Worm (Caenorhabditis elegans) whole organism, L2 larva: ENCODE results near the gene M02F4.2.

Source experiments
- C34F6.9 ChIP-seq: fragments of 150-350 bp; optimal IDR thresholded peaks from 2 replicates; lab custom pipeline; 2014; ENCODE audit warnings: missing biosample characterization, missing genetic modification characterization
- F13H6.1 ChIP-seq: sonication (generic microtip); optimal IDR thresholded peaks from 2 replicates; lab custom pipeline; 2016; ENCODE audit warnings: missing genetic modification characterization, missing compliant biosample characterization
- R02D3.7 ChIP-seq: fragments of 150-350 bp; optimal IDR thresholded peaks from 2 replicates; lab custom pipeline; 2014; ENCODE audit warnings: missing biosample characterization, missing genetic modification characterization
- Y55F3AM.14 ChIP-seq: fragments of 200-800 bp; sonication (Bioruptor generic); optimal IDR thresholded peaks from 2 replicates; lab custom pipeline; 2018; ENCODE audit warnings: mild to moderate bottlenecking, missing genetic modification characterization, missing compliant biosample characterization
- ZK546.5 ChIP-seq: sonication (generic microtip); optimal IDR thresholded peaks from 2 replicates; lab custom pipeline; 2017; ENCODE audit warnings: missing biosample characterization, missing genetic modification characterization
- alr-1 ChIP-seq: fragments of 150-350 bp; optimal IDR thresholded peaks from 2 replicates; lab custom pipeline; 2014; ENCODE audit warnings: missing biosample characterization, missing genetic modification characterization
- ama-1 ChIP-seq: fragments of 150-350 bp; optimal IDR thresholded peaks from 2 replicates; lab custom pipeline; 2018; ENCODE audit warnings: inconsistent platforms
- ceh-16 ChIP-seq: fragments of 150-350 bp; optimal IDR thresholded peaks from 2 replicates; lab custom pipeline; 2014; ENCODE audit warnings: missing biosample characterization, missing genetic modification characterization
- ceh-82 ChIP-seq: fragments of 150-350 bp; optimal IDR thresholded peaks from 2 replicates; lab custom pipeline; 2014; ENCODE audit warnings: missing biosample characterization, missing genetic modification characterization
- crh-2 ChIP-seq: sonication (generic microtip); optimal IDR thresholded peaks from 2 replicates; lab custom pipeline; 2017; ENCODE audit warnings: missing biosample characterization, missing genetic modification characterization
- dmd-4 ChIP-seq: sonication (generic microtip); optimal IDR thresholded peaks from 2 replicates; lab custom pipeline; 2017; ENCODE audit warnings: missing biosample characterization, missing genetic modification characterization
- elt-1 ChIP-seq: fragments of 150-350 bp; optimal IDR thresholded peaks from 2 replicates; lab custom pipeline; 2014; ENCODE audit warnings: missing biosample characterization, missing genetic modification characterization
- elt-3 ChIP-seq: sonication (generic microtip); optimal IDR thresholded peaks from 2 replicates; lab custom pipeline; 2017; ENCODE audit warnings: missing biosample characterization, missing genetic modification characterization
- fos-1 ChIP-seq: fragments of 150-350 bp; optimal IDR thresholded peaks from 2 replicates; lab custom pipeline; 2014; ENCODE audit warnings: missing biosample characterization, missing genetic modification characterization
- gmeb-1 ChIP-seq: fragments of 150-350 bp; optimal IDR thresholded peaks from 2 replicates; lab custom pipeline; 2014; ENCODE audit warnings: missing biosample characterization, missing genetic modification characterization
- lin-11 ChIP-seq: fragments of 150-350 bp; sonication (generic microtip); optimal IDR thresholded peaks from 2 replicates; lab custom pipeline; 2014; ENCODE audit warnings: missing biosample characterization, missing genetic modification characterization, inconsistent platforms, mixed read lengths
- lin-13 ChIP-seq: fragments of 150-350 bp; optimal IDR thresholded peaks from 2 replicates; lab custom pipeline; 2014; ENCODE audit warnings: missing biosample characterization, missing genetic modification reagents, missing genetic modification characterization
- lin-39 ChIP-seq: fragments of 150-350 bp; optimal IDR thresholded peaks from 2 replicates; lab custom pipeline; 2014; ENCODE audit warnings: missing biosample characterization, missing genetic modification reagents, missing genetic modification characterization
- lsy-2 ChIP-seq, 2 experiments: fragments of 150-350 bp in 1 of 2; sonication (generic microtip) in 1 of 2; optimal IDR thresholded peaks; 2 replicates each; lab custom pipeline; 2014 to 2017; ENCODE audit warnings: missing biosample characterization in 2 of 2, missing genetic modification characterization in 2 of 2
- mab-5 ChIP-seq: fragments of 150-350 bp; optimal IDR thresholded peaks from 2 replicates; lab custom pipeline; 2014; ENCODE audit warnings: missing biosample characterization, missing genetic modification characterization
- mbf-1 ChIP-seq: sonication (generic microtip); optimal IDR thresholded peaks from 2 replicates; lab custom pipeline; 2017; ENCODE audit warnings: missing biosample characterization, missing genetic modification characterization
- mdl-1 ChIP-seq, 2 experiments: fragments of 150-350 bp in 1 of 2; sonication (generic microtip) in 1 of 2; optimal IDR thresholded peaks; 2 replicates each; lab custom pipeline; 2017; ENCODE audit warnings: missing biosample characterization in 2 of 2, missing genetic modification characterization in 2 of 2
- nhr-10 ChIP-seq: sonication (generic microtip); optimal IDR thresholded peaks from 2 replicates; lab custom pipeline; 2017; ENCODE audit warnings: missing biosample characterization, missing genetic modification characterization
- nhr-12 ChIP-seq: fragments of 150-350 bp; optimal IDR thresholded peaks from 2 replicates; lab custom pipeline; 2014; ENCODE audit warnings: missing biosample characterization, missing genetic modification characterization
- nhr-129 ChIP-seq: fragments of 150-350 bp; optimal IDR thresholded peaks from 2 replicates; lab custom pipeline; 2014; ENCODE audit warnings: missing biosample characterization, missing genetic modification characterization
- nhr-21 ChIP-seq: fragments of 150-350 bp; optimal IDR thresholded peaks from 2 replicates; lab custom pipeline; 2014; ENCODE audit warnings: missing biosample characterization, missing genetic modification characterization
- nhr-237 ChIP-seq: fragments of 150-350 bp; optimal IDR thresholded peaks from 2 replicates; lab custom pipeline; 2014; ENCODE audit warnings: missing biosample characterization, missing genetic modification characterization
- nhr-25 ChIP-seq: fragments of 150-350 bp; sonication (generic microtip); optimal IDR thresholded peaks from 3 replicates; lab custom pipeline; 2014; ENCODE audit warnings: missing biosample characterization, missing genetic modification characterization
- nhr-6 ChIP-seq: fragments of 150-350 bp; optimal IDR thresholded peaks from 2 replicates; lab custom pipeline; 2014; ENCODE audit warnings: missing biosample characterization, missing genetic modification characterization
- nhr-77 ChIP-seq: fragments of 150-350 bp; optimal IDR thresholded peaks from 2 replicates; lab custom pipeline; 2014; ENCODE audit warnings: missing biosample characterization, missing genetic modification characterization
- peb-1 ChIP-seq: fragments of 150-350 bp; optimal IDR thresholded peaks from 2 replicates; lab custom pipeline; 2014; ENCODE audit warnings: missing biosample characterization, missing genetic modification characterization
- sem-4 ChIP-seq: fragments of 150-350 bp; optimal IDR thresholded peaks from 2 replicates; lab custom pipeline; 2014; ENCODE audit warnings: missing biosample characterization, missing genetic modification reagents, missing genetic modification characterization
- skn-1 ChIP-seq: sonication (generic microtip); optimal IDR thresholded peaks from 2 replicates; lab custom pipeline; 2017; ENCODE audit warnings: missing biosample characterization, missing genetic modification characterization
- sma-3 ChIP-seq: sonication (generic microtip); optimal IDR thresholded peaks from 2 replicates; lab custom pipeline; 2016; ENCODE audit warnings: missing genetic modification reagents, missing genetic modification characterization, missing compliant biosample characterization
- sma-9 ChIP-seq, 2 experiments: fragments of 150-350 bp in 1 of 2; sonication (generic microtip) in 1 of 2; optimal IDR thresholded peaks; 2 replicates each; lab custom pipeline; 2014 to 2016; ENCODE audit warnings: missing genetic modification characterization in 2 of 2, mild to moderate bottlenecking in 1 of 2, missing biosample characterization in 1 of 2, missing compliant biosample characterization in 1 of 2, missing genetic modification reagents in 1 of 2, moderate library complexity in 1 of 2
- snpc-4 ChIP-seq: fragments of 150-350 bp; optimal IDR thresholded peaks from 2 replicates; lab custom pipeline; 2014; ENCODE audit warnings: missing biosample characterization, missing genetic modification characterization
- unc-39 ChIP-seq: fragments of 150-350 bp; optimal IDR thresholded peaks from 2 replicates; lab custom pipeline; 2014; ENCODE audit warnings: missing biosample characterization, missing genetic modification characterization
- unc-55 ChIP-seq: fragments of 150-350 bp; sonication (generic microtip); optimal IDR thresholded peaks from 3 replicates; lab custom pipeline; 2014; ENCODE audit warnings: missing biosample characterization, missing genetic modification reagents, missing genetic modification characterization
- zag-1 ChIP-seq: fragments of 150-350 bp; optimal IDR thresholded peaks from 2 replicates; lab custom pipeline; 2014; ENCODE audit warnings: missing biosample characterization, missing genetic modification characterization
- ztf-1 ChIP-seq: fragments of 200-800 bp; sonication (Bioruptor generic); conservative IDR thresholded peaks from 2 replicates; pipeline ENCODE4 v1.3.6; 2022; ENCODE audit warnings: missing genetic modification characterization, missing compliant biosample characterization
- ztf-4 ChIP-seq: fragments of 150-350 bp; optimal IDR thresholded peaks from 2 replicates; lab custom pipeline; 2014; ENCODE audit warnings: missing biosample characterization, missing genetic modification characterization

The M02F4.2 gene

ce11 chrX:3024637-3025113 lies 9.4 kb downstream of the M02F4.2 start, which contains the start of gene aqp-7:
Gene aqp-7 (plus strand): TSS chrX:3025063.
- TF ChIP-seq C34F6.9 (no peak), zag-1 (peak; percentile 19), lsy-2 (tag; optimal IDR thresholded peaks at IDR 0.05; lab: Kevin White, UChicago) (peak in 1 of 2 experiments; percentile 3), sem-4 (tag; lab: Kevin White, UChicago) (peak; percentile 9)
- TF ChIP-seq, all 48 proteins: peak for 3

ce11 chrX:3023552-3024183 lies 10.4 kb downstream of the M02F4.2 start:
- TF ChIP-seq ceh-82 (tag; lab: Kevin White, UChicago) (no peak), skn-1 (tag; lab: Kevin White, UChicago) (no peak), nhr-12 (no peak), lin-13 (no peak), dmd-4 (tag; lab: Kevin White, UChicago) (no peak), Y55F3AM.14 (GFP tag; lab: Kevin White, UChicago) (no peak), zag-1 (no peak), nhr-21 (no peak), ceh-16 (tag; lab: Kevin White, UChicago) (no peak), mdl-1 (tag; optimal IDR thresholded peaks at IDR 0.05; lab: Kevin White, UChicago) (no peak), ztf-4 (tag; lab: Kevin White, UChicago) (peak; percentile 13), fos-1 (no peak), F13H6.1 (tag; lab: Kevin White, UChicago) (peak; percentile 33), nhr-10 (tag; lab: Kevin White, UChicago) (no peak), nhr-77 (no peak), crh-2 (no peak), sem-4 (tag; lab: Kevin White, UChicago) (no peak), ztf-1 (GFP tag; lab: Robert Waterston, UW) (no peak), sma-9 (GFP tag; optimal IDR thresholded peaks at IDR 0.05; lab: Kevin White, UChicago) (peak; percentile 78), sma-9 (tag; optimal IDR thresholded peaks at IDR 0.05; lab: Kevin White, UChicago) (no peak), snpc-4 (tag; lab: Kevin White, UChicago) (no peak), unc-39 (no peak), unc-55 (GFP tag; lab: Kevin White, UChicago) (no peak), gmeb-1 (tag; lab: Kevin White, UChicago) (no peak), lin-39 (tag; lab: Kevin White, UChicago) (no peak), ama-1 (lab: Kevin White, UChicago) (peak; percentile 54), mbf-1 (tag; lab: Kevin White, UChicago) (no peak), peb-1 (tag; lab: Kevin White, UChicago) (no peak), nhr-6 (tag; lab: Kevin White, UChicago) (no peak), mab-5 (tag; lab: Kevin White, UChicago) (no peak), C34F6.9 (peak; percentile 17), lsy-2 (tag; optimal IDR thresholded peaks at IDR 0.05; lab: Kevin White, UChicago) (peak in 1 of 2 experiments; percentile 10), nhr-25 (tag; lab: Kevin White, UChicago) (no peak), ZK546.5 (tag; lab: Kevin White, UChicago) (no peak), nhr-129 (tag; lab: Kevin White, UChicago) (peak; percentile 65), elt-3 (tag; lab: Kevin White, UChicago) (no peak), alr-1 (tag; lab: Kevin White, UChicago) (no peak), R02D3.7 (tag; lab: Kevin White, UChicago) (no peak)
- TF ChIP-seq, all 48 proteins: peak for 7

ce11 chrX:3022330-3023088 lies 11.6 kb downstream of the M02F4.2 start:
- TF ChIP-seq mdl-1 (tag; optimal IDR thresholded peaks at IDR 0.05; lab: Kevin White, UChicago) (no peak), unc-55 (GFP tag; lab: Kevin White, UChicago) (peak; percentile 50), R02D3.7 (tag; lab: Kevin White, UChicago) (no peak), C34F6.9 (peak; percentile 40), ZK546.5 (tag; lab: Kevin White, UChicago) (no peak), sma-3 (no peak), mab-5 (tag; lab: Kevin White, UChicago) (no peak), nhr-77 (no peak), unc-39 (no peak), nhr-129 (tag; lab: Kevin White, UChicago) (peak; percentile 93), crh-2 (no peak), sem-4 (tag; lab: Kevin White, UChicago) (no peak), fos-1 (no peak), nhr-237 (no peak), lin-11 (peak; percentile 22), elt-1 (no peak), ceh-16 (tag; lab: Kevin White, UChicago) (no peak), F13H6.1 (tag; lab: Kevin White, UChicago) (no peak), sma-9 (GFP tag; optimal IDR thresholded peaks at IDR 0.05; lab: Kevin White, UChicago) (peak; percentile 10), sma-9 (tag; optimal IDR thresholded peaks at IDR 0.05; lab: Kevin White, UChicago) (no peak)
